Worm (Caenorhabditis elegans) whole organism, late embryonic: ENCODE results near the gene ins-19.

ENCODE experiments used
- C08G9.2 ChIP-seq: sonication (generic microtip); optimal IDR thresholded peaks from 2 replicates; lab custom pipeline; 2016; ENCODE audit warnings: mild to moderate bottlenecking, missing genetic modification characterization, moderate library complexity, missing compliant biosample characterization
- C38D4.7 ChIP-seq: fragments of 200-800 bp; sonication (Bioruptor generic); optimal IDR thresholded peaks from 2 replicates; lab custom pipeline; 2018; ENCODE audit warnings: mild to moderate bottlenecking, missing genetic modification characterization, moderate library complexity, missing compliant biosample characterization
- K02D7.2 ChIP-seq: sonication (generic microtip); optimal IDR thresholded peaks from 2 replicates; lab custom pipeline; 2017; ENCODE audit warnings: mild to moderate bottlenecking, missing genetic modification characterization, missing compliant biosample characterization
- T23F11.4 ChIP-seq: fragments of 200-800 bp; sonication (Bioruptor generic); optimal IDR thresholded peaks from 2 replicates; lab custom pipeline; 2018; ENCODE audit warnings: mild to moderate bottlenecking, missing genetic modification characterization, missing compliant biosample characterization
- Y22D7AL.16 ChIP-seq: sonication (generic microtip); optimal IDR thresholded peaks from 2 replicates; lab custom pipeline; 2016; ENCODE audit warnings: missing genetic modification characterization, missing compliant biosample characterization
- ahr-1 ChIP-seq: sonication (generic microtip); optimal IDR thresholded peaks from 2 replicates; lab custom pipeline; 2016; ENCODE audit warnings: missing genetic modification characterization, missing compliant biosample characterization
- ama-1 ChIP-seq: fragments of 150-350 bp; optimal IDR thresholded peaks from 2 replicates; lab custom pipeline; 2014
- ceh-14 ChIP-seq: sonication (generic microtip); optimal IDR thresholded peaks from 2 replicates; lab custom pipeline; 2016; ENCODE audit warnings: missing genotype, missing genetic modification characterization, missing compliant biosample characterization
- ceh-18 ChIP-seq: sonication (generic microtip); optimal IDR thresholded peaks from 2 replicates; lab custom pipeline; 2016; ENCODE audit warnings: missing genetic modification characterization, missing compliant biosample characterization
- ceh-19 ChIP-seq: fragments of 200-800 bp; sonication (Bioruptor generic); optimal IDR thresholded peaks from 2 replicates; lab custom pipeline; 2018; ENCODE audit warnings: mild to moderate bottlenecking, missing genetic modification characterization, missing compliant biosample characterization
- ceh-2 ChIP-seq: sonication (generic microtip); optimal IDR thresholded peaks from 2 replicates; lab custom pipeline; 2016; ENCODE audit warnings: missing genotype, missing genetic modification characterization, missing compliant biosample characterization
- ceh-22 ChIP-seq: sonication (generic microtip); optimal IDR thresholded peaks from 2 replicates; lab custom pipeline; 2017; ENCODE audit warnings: missing biosample characterization, missing genetic modification characterization
- ceh-24 ChIP-seq: sonication (generic microtip); optimal IDR thresholded peaks from 2 replicates; lab custom pipeline; 2016; ENCODE audit warnings: mild to moderate bottlenecking, missing genetic modification characterization, missing compliant biosample characterization
- ceh-30 ChIP-seq: fragments of 150-350 bp; optimal IDR thresholded peaks from 2 replicates; lab custom pipeline; 2014; ENCODE audit warnings: missing biosample characterization, missing genetic modification characterization
- ceh-31 ChIP-seq: sonication (generic microtip); optimal IDR thresholded peaks from 2 replicates; lab custom pipeline; 2016; ENCODE audit warnings: missing genetic modification characterization, missing compliant biosample characterization
- ceh-48 ChIP-seq: sonication (generic microtip); optimal IDR thresholded peaks from 2 replicates; lab custom pipeline; 2016; ENCODE audit warnings: missing genetic modification characterization, inconsistent platforms, missing compliant biosample characterization
- ceh-9 ChIP-seq: sonication (generic microtip); optimal IDR thresholded peaks from 2 replicates; lab custom pipeline; 2016; ENCODE audit warnings: mild to moderate bottlenecking, missing genetic modification characterization, inconsistent platforms, missing compliant biosample characterization
- che-1 ChIP-seq: sonication (generic microtip); optimal IDR thresholded peaks from 2 replicates; lab custom pipeline; 2016; ENCODE audit warnings: mild to moderate bottlenecking, missing genetic modification characterization, missing compliant biosample characterization
- dmd-4 ChIP-seq: sonication (generic microtip); optimal IDR thresholded peaks from 2 replicates; lab custom pipeline; 2016; ENCODE audit warnings: borderline replicate concordance, missing genetic modification characterization, missing compliant biosample characterization
- elt-2 ChIP-seq: sonication (generic microtip); optimal IDR thresholded peaks from 2 replicates; lab custom pipeline; 2016; ENCODE audit warnings: missing genetic modification reagents, missing genetic modification characterization, missing compliant biosample characterization
- elt-4 ChIP-seq: sonication (generic microtip); optimal IDR thresholded peaks from 2 replicates; lab custom pipeline; 2016; ENCODE audit warnings: missing genetic modification characterization, missing compliant biosample characterization
- ets-4 ChIP-seq: sonication (generic microtip); optimal IDR thresholded peaks from 2 replicates; lab custom pipeline; 2016; ENCODE audit warnings: missing genetic modification characterization, missing compliant biosample characterization
- eyg-1 ChIP-seq: sonication (generic microtip); optimal IDR thresholded peaks from 2 replicates; lab custom pipeline; 2016; ENCODE audit warnings: missing genotype, missing genetic modification characterization, missing compliant biosample characterization
- gmeb-2 ChIP-seq: sonication (generic microtip); optimal IDR thresholded peaks from 2 replicates; lab custom pipeline; 2016; ENCODE audit warnings: missing genetic modification characterization, inconsistent platforms, missing compliant biosample characterization
- hlh-6 ChIP-seq: sonication (generic microtip); optimal IDR thresholded peaks from 2 replicates; lab custom pipeline; 2016; ENCODE audit warnings: missing genotype, missing genetic modification characterization, missing compliant biosample characterization
- hlh-8 ChIP-seq: sonication (generic microtip); optimal IDR thresholded peaks from 2 replicates; lab custom pipeline; 2016; ENCODE audit warnings: missing genotype, missing genetic modification characterization, missing compliant biosample characterization
- lim-6 ChIP-seq: sonication (generic microtip); optimal IDR thresholded peaks from 2 replicates; lab custom pipeline; 2016; ENCODE audit warnings: missing genetic modification characterization, missing compliant biosample characterization
- lin-11 ChIP-seq: fragments of 200-800 bp; sonication (Bioruptor generic); optimal IDR thresholded peaks from 2 replicates; lab custom pipeline; 2018; ENCODE audit warnings: mild to moderate bottlenecking, missing genetic modification characterization, missing compliant biosample characterization
- madf-2 ChIP-seq: sonication (generic microtip); optimal IDR thresholded peaks from 2 replicates; lab custom pipeline; 2017; ENCODE audit warnings: missing genetic modification characterization, missing compliant biosample characterization
- nhr-11 ChIP-seq: fragments of 150-350 bp; optimal IDR thresholded peaks from 2 replicates; lab custom pipeline; 2014; ENCODE audit warnings: missing biosample characterization, missing genetic modification characterization
- nhr-232 ChIP-seq: sonication (generic microtip); optimal IDR thresholded peaks from 2 replicates; lab custom pipeline; 2016; ENCODE audit warnings: missing genetic modification characterization, missing compliant biosample characterization
- odd-2 ChIP-seq: sonication (generic microtip); optimal IDR thresholded peaks from 2 replicates; lab custom pipeline; 2017; ENCODE audit warnings: antibody characterized with exemption, mild to moderate bottlenecking, missing genetic modification characterization, missing compliant biosample characterization
- pha-2 ChIP-seq: sonication (generic microtip); optimal IDR thresholded peaks from 2 replicates; lab custom pipeline; 2017; ENCODE audit warnings: mild to moderate bottlenecking, missing genetic modification characterization, missing compliant biosample characterization
- pha-4 ChIP-seq: fragments of 150-350 bp; optimal IDR thresholded peaks from 2 replicates; lab custom pipeline; 2018; ENCODE audit warnings: missing biosample characterization, missing genetic modification reagents, missing genetic modification characterization
- pqm-1 ChIP-seq: sonication (generic microtip); optimal IDR thresholded peaks from 2 replicates; lab custom pipeline; 2016; ENCODE audit warnings: missing genetic modification characterization, missing compliant biosample characterization
- sdc-2 ChIP-seq: sonication (generic microtip); optimal IDR thresholded peaks from 2 replicates; lab custom pipeline; 2016; ENCODE audit warnings: missing genotype, missing genetic modification characterization, missing compliant biosample characterization
- sox-2 ChIP-seq: fragments of 200-800 bp; sonication (Bioruptor generic); IDR thresholded peaks from 2 replicates; pipeline ENCODE4 v1.3.6; 2022; ENCODE audit warnings: missing genetic modification reagents, missing genetic modification characterization, missing compliant biosample characterization
- sox-4 ChIP-seq: sonication (generic microtip); optimal IDR thresholded peaks from 2 replicates; lab custom pipeline; 2017; ENCODE audit warnings: mild to moderate bottlenecking, missing genetic modification characterization, inconsistent platforms, missing compliant biosample characterization
- tbx-2 ChIP-seq: sonication (generic microtip); optimal IDR thresholded peaks from 2 replicates; lab custom pipeline; 2016; ENCODE audit warnings: missing genetic modification characterization, missing compliant biosample characterization
- ttx-3 ChIP-seq: sonication (generic microtip); optimal IDR thresholded peaks from 2 replicates; lab custom pipeline; 2016; ENCODE audit warnings: missing genetic modification reagents, missing genetic modification characterization, missing compliant biosample characterization
- unc-55 ChIP-seq: sonication (generic microtip); optimal IDR thresholded peaks from 2 replicates; lab custom pipeline; 2017; ENCODE audit warnings: missing biosample characterization, missing genetic modification reagents, missing genetic modification characterization
- unc-86 ChIP-seq: sonication (generic microtip); optimal IDR thresholded peaks from 2 replicates; lab custom pipeline; 2016; ENCODE audit warnings: missing genetic modification characterization, missing compliant biosample characterization
- zip-5 ChIP-seq: sonication (generic microtip); optimal IDR thresholded peaks from 2 replicates; lab custom pipeline; 2016; ENCODE audit warnings: missing genetic modification characterization, missing compliant biosample characterization

The ins-19 gene

ce11 chrII:3126341-3126740 lies at the start of gene ins-19:
TSS of gene ins-19 (minus strand) at chrII:3126441.
- TF ChIP-seq ceh-22 (tag; lab: Kevin White, UChicago) = no peak
- no peak for TF ChIP-seq ama-1 (lab: Kevin White, UChicago)
- no peak for TF ChIP-seq dmd-4
- TF ChIP-seq unc-86 (tag; lab: Kevin White, UChicago) = no peak
- TF ChIP-seq ceh-19 (GFP tag; lab: Kevin White, UChicago) = no peak
- no peak for TF ChIP-seq pqm-1 (tag; lab: Kevin White, UChicago)
- no peak for TF ChIP-seq C38D4.7
- TF ChIP-seq K02D7.2 = no peak
- TF ChIP-seq che-1 (tag; lab: Kevin White, UChicago) = no peak
- TF ChIP-seq ceh-9 = no peak
- TF ChIP-seq elt-2 = no peak
- TF ChIP-seq ceh-14 = no peak
- TF ChIP-seq ceh-24 (tag; lab: Kevin White, UChicago) = no peak
- TF ChIP-seq Y22D7AL.16 = no peak
- TF ChIP-seq madf-2 (tag; lab: Kevin White, UChicago) = no peak
- no peak for TF ChIP-seq ahr-1 (tag; lab: Kevin White, UChicago)
- TF ChIP-seq unc-55 = no peak
- TF ChIP-seq sox-2 (GFP tag; lab: Robert Waterston, UW) = no peak
- TF ChIP-seq C08G9.2 = no peak
- no peak for TF ChIP-seq nhr-232 (tag; lab: Kevin White, UChicago)

- no peak for TF ChIP-seq ahr-1 (tag; lab: Kevin White, UChicago)
- no peak for TF ChIP-seq ama-1 (lab: Kevin White, UChicago)
- TF ChIP-seq gmeb-2 = no peak
- no peak for TF ChIP-seq hlh-6 (tag; lab: Kevin White, UChicago)
- no peak for TF ChIP-seq elt-4 (tag; lab: Kevin White, UChicago)
- no peak for TF ChIP-seq sox-4 (tag; lab: Kevin White, UChicago)
- no peak for TF ChIP-seq lim-6 (tag; lab: Kevin White, UChicago)
- no peak for TF ChIP-seq sdc-2
- no peak for TF ChIP-seq odd-2 (tag; lab: Kevin White, UChicago)
- no peak for TF ChIP-seq ceh-18 (tag; lab: Kevin White, UChicago)
- TF ChIP-seq hlh-8 (tag; lab: Kevin White, UChicago) = no peak
- no peak for TF ChIP-seq eyg-1 (tag; lab: Kevin White, UChicago)
- TF ChIP-seq ceh-19 (GFP tag; lab: Kevin White, UChicago) = no peak
- no peak for TF ChIP-seq dmd-4
- TF ChIP-seq, all 69 proteins: peak for 0
Observed at ce11 chrII:3172176-3172575, 45.9 kb upstream of the ins-19 start, which contains the start of gene Y27F2A.10. TSS of gene Y27F2A.10 (minus strand) at chrII:3172276.

ce11 chrII:3170089-3170488 lies 43.8 kb upstream of the ins-19 start, which contains the start of gene fbxc-55:
TSS of gene fbxc-55 (minus strand) at chrII:3170189.
- TF ChIP-seq pha-4 (tag; lab: Kevin White, UChicago) (no peak), ets-4 (no peak), ceh-18 (tag; lab: Kevin White, UChicago) (no peak), ceh-2 (tag; lab: Kevin White, UChicago) (no peak), ceh-30 (tag; lab: Kevin White, UChicago) (no peak), ttx-3 (no peak), C38D4.7 (no peak), zip-5 (tag; lab: Kevin White, UChicago) (no peak), tbx-2 (no peak), ahr-1 (tag; lab: Kevin White, UChicago) (no peak), lin-11 (tag; lab: Kevin White, UChicago) (no peak), ceh-9 (no peak), elt-4 (tag; lab: Kevin White, UChicago) (no peak)

ce11 chrII:3158985-3159384 lies 32.7 kb upstream of the ins-19 start, which contains the start of gene sri-34:
TSS of gene sri-34 (minus strand) at chrII:3159085.
- TF ChIP-seq ceh-48 (tag; lab: Kevin White, UChicago) (no peak), nhr-11 (tag; lab: Kevin White, UChicago) (no peak), ceh-19 (GFP tag; lab: Kevin White, UChicago) (no peak), hlh-6 (tag; lab: Kevin White, UChicago) (no peak), ceh-31 (no peak), Y22D7AL.16 (no peak), pha-2 (tag; lab: Kevin White, UChicago) (no peak), madf-2 (tag; lab: Kevin White, UChicago) (no peak), ceh-9 (no peak), C08G9.2 (no peak), che-1 (tag; lab: Kevin White, UChicago) (no peak), T23F11.4 (GFP tag; lab: Kevin White, UChicago) (no peak), sox-2 (GFP tag; lab: Robert Waterston, UW) (no peak)
- TF ChIP-seq, all 69 proteins: peak for 0
